Worm (Caenorhabditis elegans) whole organism, L1 larva: ENCODE data around the gene M153.5.
A peak's percentile ranks its signal among the peaks of the same experiment; 100 is the strongest.

Experiments used
- C04F5.9 ChIP-seq: sonication (generic microtip); optimal IDR thresholded peaks from 2 replicates; lab custom pipeline; 2016; ENCODE audit warnings: missing genetic modification characterization, missing compliant biosample characterization
- Y116A8C.19 ChIP-seq: sonication (generic microtip); optimal IDR thresholded peaks from 2 replicates; lab custom pipeline; 2016; ENCODE audit warnings: missing compliant biosample characterization, missing genetic modification characterization, borderline replicate concordance
- alr-1 ChIP-seq: fragments of 200-800 bp; sonication (Bioruptor generic); optimal IDR thresholded peaks from 2 replicates; lab custom pipeline; 2018; ENCODE audit warnings: borderline replicate concordance, mild to moderate bottlenecking, missing genetic modification characterization, missing compliant biosample characterization
- blmp-1 ChIP-seq: fragments of 150-350 bp; optimal IDR thresholded peaks from 2 replicates; lab custom pipeline; 2014; ENCODE audit warnings: missing biosample characterization, missing genetic modification characterization
- ceh-63 ChIP-seq: fragments of 200-800 bp; sonication (Bioruptor generic); optimal IDR thresholded peaks from 2 replicates; lab custom pipeline; 2018; ENCODE audit warnings: mild to moderate bottlenecking, missing genetic modification characterization, missing compliant biosample characterization
- ceh-8 ChIP-seq: fragments of 200-800 bp; sonication (Bioruptor generic); optimal IDR thresholded peaks from 2 replicates; lab custom pipeline; 2018; ENCODE audit warnings: mild to moderate bottlenecking, missing genetic modification characterization, moderate library complexity, missing compliant biosample characterization
- ceh-82 ChIP-seq, 3 experiments: fragments of 150-350 bp in 1 of 3; sonication (generic microtip) in 2 of 3; optimal IDR thresholded peaks; 2 replicates each; lab custom pipeline; 2014 to 2017; ENCODE audit warnings: missing biosample characterization in 3 of 3, missing genetic modification characterization in 3 of 3
- ceh-88 ChIP-seq: fragments of 200-800 bp; sonication (Bioruptor generic); IDR thresholded peaks from 2 replicates; pipeline ENCODE4 v1.3.6; 2022; ENCODE audit warnings: missing genetic modification characterization, missing compliant biosample characterization
- ces-1 ChIP-seq: fragments of 150-350 bp; optimal IDR thresholded peaks from 2 replicates; lab custom pipeline; 2014; ENCODE audit warnings: missing biosample characterization, missing genetic modification reagents, missing genetic modification characterization
- dpl-1 ChIP-seq, 3 experiments: fragments of 150-350 bp in 2 of 3; sonication (generic microtip) in 1 of 3; optimal IDR thresholded peaks; 2 replicates each; lab custom pipeline; 2014 to 2017; ENCODE audit warnings: missing biosample characterization in 3 of 3, missing genetic modification characterization in 3 of 3, missing genetic modification reagents in 3 of 3
- dsc-1 ChIP-seq: sonication (generic microtip); optimal IDR thresholded peaks from 2 replicates; lab custom pipeline; 2016; ENCODE audit warnings: mild to moderate bottlenecking, missing genetic modification characterization, missing compliant biosample characterization
- efl-1 ChIP-seq, 4 experiments: fragments of 150-350 bp; optimal IDR thresholded peaks in 3 of 4; peaks in 1 of 4; 1 replicate in 1 of 4; 2 replicates in 3 of 4; lab custom pipeline; 2014; ENCODE audit warnings: missing biosample characterization in 2 of 4, missing genetic modification characterization in 2 of 4, missing genetic modification reagents in 2 of 4
- egl-13 ChIP-seq: sonication (generic microtip); optimal IDR thresholded peaks from 2 replicates; lab custom pipeline; 2016; ENCODE audit warnings: missing genotype, missing genetic modification reagents, missing genetic modification characterization, missing compliant biosample characterization
- egl-27 ChIP-seq, 2 experiments: fragments of 150-350 bp in 1 of 2; sonication (generic microtip); optimal IDR thresholded peaks; 3 replicates each; lab custom pipeline; 2017 to 2018; ENCODE audit warnings: missing biosample characterization in 2 of 2, missing genetic modification characterization in 2 of 2, missing genetic modification reagents in 2 of 2
- fkh-10 ChIP-seq: sonication (generic microtip); optimal IDR thresholded peaks from 2 replicates; lab custom pipeline; 2017; ENCODE audit warnings: missing biosample characterization, missing genetic modification reagents, missing genetic modification characterization
- fkh-4 ChIP-seq: sonication (generic microtip); optimal IDR thresholded peaks from 2 replicates; lab custom pipeline; 2016; ENCODE audit warnings: missing compliant biosample characterization, missing genetic modification characterization, borderline replicate concordance
- fkh-8 ChIP-seq: sonication (generic microtip); optimal IDR thresholded peaks from 2 replicates; lab custom pipeline; 2016; ENCODE audit warnings: mild to moderate bottlenecking, missing genetic modification characterization, missing compliant biosample characterization
- fos-1 ChIP-seq: fragments of 150-350 bp; optimal IDR thresholded peaks from 2 replicates; lab custom pipeline; 2014; ENCODE audit warnings: missing biosample characterization, missing genetic modification characterization
- hlh-17 ChIP-seq: fragments of 200-800 bp; sonication (Bioruptor generic); optimal IDR thresholded peaks from 2 replicates; lab custom pipeline; 2018; ENCODE audit warnings: missing genetic modification characterization, mild to moderate bottlenecking, missing compliant biosample characterization, moderate library complexity, borderline replicate concordance
- hpl-2 ChIP-seq: fragments of 150-350 bp; optimal IDR thresholded peaks from 2 replicates; lab custom pipeline; 2014; ENCODE audit warnings: missing biosample characterization, missing genetic modification reagents, missing genetic modification characterization
- isw-1 ChIP-seq: fragments of 200-800 bp; sonication (Bioruptor generic); IDR thresholded peaks from 2 replicates; pipeline ENCODE4 v1.3.6; 2022; ENCODE audit warnings: missing genetic modification characterization, missing compliant biosample characterization
- jun-1 ChIP-seq: fragments of 150-350 bp; optimal IDR thresholded peaks from 2 replicates; lab custom pipeline; 2014; ENCODE audit warnings: missing biosample characterization, missing genetic modification reagents, missing genetic modification characterization
- lin-14 ChIP-seq: fragments of 200-800 bp; sonication (Bioruptor generic); optimal IDR thresholded peaks from 2 replicates; lab custom pipeline; 2018; ENCODE audit warnings: mild to moderate bottlenecking, missing genetic modification characterization, moderate library complexity, missing compliant biosample characterization
- lin-35 ChIP-seq, 2 experiments: fragments of 150-350 bp; optimal IDR thresholded peaks; 2 replicates each; lab custom pipeline; 2014; ENCODE audit warnings: missing biosample characterization in 2 of 2, missing genetic modification characterization in 2 of 2, missing genetic modification reagents in 2 of 2
- lin-39 ChIP-seq: fragments of 150-350 bp; optimal IDR thresholded peaks from 2 replicates; lab custom pipeline; 2014; ENCODE audit warnings: missing biosample characterization, missing genetic modification reagents, missing genetic modification characterization
- lir-3 ChIP-seq: sonication (generic microtip); optimal IDR thresholded peaks from 2 replicates; lab custom pipeline; 2016; ENCODE audit warnings: mild to moderate bottlenecking, missing genetic modification characterization, moderate library complexity, missing compliant biosample characterization; ENCODE audit not compliant: poor library complexity
- lsy-2 ChIP-seq, 2 experiments: fragments of 150-350 bp; optimal IDR thresholded peaks; 2 replicates each; lab custom pipeline; 2014; ENCODE audit warnings: missing biosample characterization in 2 of 2, missing genetic modification characterization in 2 of 2
- mab-9 ChIP-seq: fragments of 200-800 bp; sonication (Bioruptor generic); IDR thresholded peaks from 2 replicates; pipeline ENCODE4 v1.3.6; 2022; ENCODE audit warnings: missing genetic modification reagents, missing genetic modification characterization, missing compliant biosample characterization
- mef-2 ChIP-seq: fragments of 150-350 bp; optimal IDR thresholded peaks from 2 replicates; lab custom pipeline; 2014; ENCODE audit warnings: missing biosample characterization, missing genetic modification characterization
- mep-1 ChIP-seq: fragments of 150-350 bp; optimal IDR thresholded peaks from 2 replicates; lab custom pipeline; 2014; ENCODE audit warnings: missing biosample characterization, missing genetic modification characterization
- nhr-11 ChIP-seq: fragments of 150-350 bp; optimal IDR thresholded peaks from 2 replicates; lab custom pipeline; 2014; ENCODE audit warnings: missing biosample characterization, missing genetic modification characterization
- nhr-19 ChIP-seq: fragments of 200-800 bp; sonication (Bioruptor generic); conservative IDR thresholded peaks from 2 replicates; pipeline ENCODE4 v1.3.6; 2022; ENCODE audit warnings: missing genetic modification characterization, missing compliant biosample characterization
- nhr-20 ChIP-seq: sonication (generic microtip); optimal IDR thresholded peaks from 2 replicates; lab custom pipeline; 2016; ENCODE audit warnings: mild to moderate bottlenecking, missing genetic modification characterization, missing compliant biosample characterization
- nhr-47 ChIP-seq: sonication (generic microtip); optimal IDR thresholded peaks from 2 replicates; lab custom pipeline; 2016; ENCODE audit warnings: mild to moderate bottlenecking, missing genetic modification characterization, moderate library complexity, missing compliant biosample characterization
- nhr-71 ChIP-seq: sonication (generic microtip); optimal IDR thresholded peaks from 2 replicates; lab custom pipeline; 2016; ENCODE audit warnings: mild to moderate bottlenecking, missing genetic modification characterization, moderate library complexity, missing compliant biosample characterization
- nhr-77 ChIP-seq: fragments of 150-350 bp; optimal IDR thresholded peaks from 2 replicates; lab custom pipeline; 2014; ENCODE audit warnings: missing biosample characterization, missing genetic modification characterization
- rnt-1 ChIP-seq: sonication (generic microtip); optimal IDR thresholded peaks from 2 replicates; lab custom pipeline; 2016; ENCODE audit warnings: mild to moderate bottlenecking, missing genetic modification characterization, moderate library complexity, missing compliant biosample characterization
- skn-1 ChIP-seq: fragments of 150-350 bp; optimal IDR thresholded peaks from 2 replicates; lab custom pipeline; 2014; ENCODE audit warnings: missing biosample characterization, missing genetic modification characterization
- snpc-4 ChIP-seq: fragments of 150-350 bp; optimal IDR thresholded peaks from 2 replicates; lab custom pipeline; 2014; ENCODE audit warnings: missing biosample characterization, missing genetic modification characterization
- sup-37 ChIP-seq: fragments of 200-800 bp; sonication (Bioruptor generic); optimal IDR thresholded peaks from 2 replicates; lab custom pipeline; 2018; ENCODE audit warnings: mild to moderate bottlenecking, missing genetic modification characterization, missing compliant biosample characterization
- swsn-7 ChIP-seq: sonication (generic microtip); optimal IDR thresholded peaks from 2 replicates; lab custom pipeline; 2016; ENCODE audit warnings: missing genetic modification characterization, missing compliant biosample characterization
- tbx-2 ChIP-seq: sonication (generic microtip); optimal IDR thresholded peaks from 2 replicates; lab custom pipeline; 2016; ENCODE audit warnings: missing genetic modification characterization, missing compliant biosample characterization
- unc-30 ChIP-seq: sonication (generic microtip); optimal IDR thresholded peaks from 2 replicates; lab custom pipeline; 2017; ENCODE audit warnings: missing biosample characterization, missing genetic modification characterization
- unc-62 ChIP-seq: fragments of 150-350 bp; optimal IDR thresholded peaks from 2 replicates; lab custom pipeline; 2014; ENCODE audit warnings: missing biosample characterization, missing genetic modification reagents, missing genetic modification characterization
- unc-98 ChIP-seq: fragments of 200-800 bp; sonication (Bioruptor generic); IDR thresholded peaks from 2 replicates; pipeline ENCODE4 v1.3.6; 2022; ENCODE audit warnings: missing genetic modification characterization, missing compliant biosample characterization
- xbp-1 ChIP-seq: sonication (generic microtip); optimal IDR thresholded peaks from 2 replicates; lab custom pipeline; 2016; ENCODE audit warnings: missing genetic modification characterization, missing compliant biosample characterization
- zip-4 ChIP-seq: fragments of 200-800 bp; sonication (Bioruptor generic); optimal IDR thresholded peaks from 2 replicates; lab custom pipeline; 2018; ENCODE audit warnings: mild to moderate bottlenecking, missing genetic modification characterization, moderate library complexity, missing compliant biosample characterization
- ztf-4 ChIP-seq: fragments of 150-350 bp; optimal IDR thresholded peaks from 2 replicates; lab custom pipeline; 2014; ENCODE audit warnings: missing biosample characterization, missing genetic modification characterization

M153.5 gene

ce11 chrX:12182684-12183477, 39.1 kb downstream of the M153.5 start (continued):
- TF ChIP-seq hlh-17 (GFP tag; lab: Kevin White, UChicago) (no peak), hpl-2 (GFP tag; lab: Kevin White, UChicago) (no peak), egl-13 (no peak), unc-98 (GFP tag; lab: Robert Waterston, UW) (no peak), tbx-2 (tag; lab: Kevin White, UChicago) (no peak), lin-39 (no peak), ceh-8 (GFP tag; lab: Kevin White, UChicago) (no peak), ceh-63 (GFP tag; lab: Kevin White, UChicago) (no peak), efl-1 (optimal IDR thresholded peaks at IDR 0.05; lab: Kevin White, UChicago) (no peak), efl-1 (GFP tag; optimal IDR thresholded peaks at IDR 0.05 in 1 of 2; lab: Kevin White, UChicago) (peak in 1 of 2 experiments; percentile 50), ces-1 (GFP tag; lab: Kevin White, UChicago) (no peak), fkh-10 (GFP tag; lab: Kevin White, UChicago) (no peak), snpc-4 (tag; lab: Kevin White, UChicago) (no peak), egl-27 (tag; optimal IDR thresholded peaks at IDR 0.05; lab: Kevin White, UChicago) (no peak), ceh-82 (tag; optimal IDR thresholded peaks at IDR 0.05; lab: Kevin White, UChicago) (no peak), swsn-7 (no peak), fkh-8 (tag; lab: Kevin White, UChicago) (no peak), unc-30 (tag; lab: Kevin White, UChicago) (no peak), blmp-1 (peak; percentile 29), nhr-19 (GFP tag; lab: Robert Waterston, UW) (no peak), nhr-47 (no peak), C04F5.9 (no peak), nhr-77 (tag; lab: Kevin White, UChicago) (no peak), skn-1 (tag; lab: Kevin White, UChicago) (no peak), fkh-4 (peak; percentile 76)

ce11 chrX:12184393-12184792, 40.6 kb downstream of the M153.5 start:
- TF ChIP-seq blmp-1 (peak; percentile 70), nhr-11 (tag; lab: Kevin White, UChicago) (no peak), lir-3 (peak; percentile 3), jun-1 (no peak), ceh-88 (GFP tag; lab: Robert Waterston, UW) (no peak), sup-37 (no peak), swsn-7 (peak; percentile 23), hlh-17 (GFP tag; lab: Kevin White, UChicago) (no peak), zip-4 (no peak), lin-35 (GFP tag; optimal IDR thresholded peaks at IDR 0.05; lab: Kevin White, UChicago) (no peak), lsy-2 (tag; optimal IDR thresholded peaks at IDR 0.05; lab: Kevin White, UChicago) (peak in 1 of 2 experiments; percentile 33), tbx-2 (tag; lab: Kevin White, UChicago) (peak; percentile 28), alr-1 (tag; lab: Kevin White, UChicago) (no peak), mab-9 (no peak), fos-1 (no peak), ceh-8 (GFP tag; lab: Kevin White, UChicago) (no peak), fkh-10 (GFP tag; lab: Kevin White, UChicago) (no peak), xbp-1 (tag; lab: Kevin White, UChicago) (no peak), nhr-47 (peak; percentile 2), dpl-1 (GFP tag; optimal IDR thresholded peaks at IDR 0.05; lab: Kevin White, UChicago) (no peak), nhr-20 (tag; lab: Kevin White, UChicago) (no peak), mep-1 (tag; lab: Kevin White, UChicago) (peak; percentile 45), nhr-71 (tag; lab: Kevin White, UChicago) (peak; percentile 23), snpc-4 (tag; lab: Kevin White, UChicago) (no peak), egl-13 (no peak), unc-62 (GFP tag; lab: Kevin White, UChicago) (no peak), ztf-4 (tag; lab: Kevin White, UChicago) (no peak), ceh-63 (GFP tag; lab: Kevin White, UChicago) (no peak), lin-14 (GFP tag; lab: Kevin White, UChicago) (peak; percentile 74), isw-1 (no peak), Y116A8C.19 (tag; lab: Kevin White, UChicago) (no peak), mef-2 (tag; lab: Kevin White, UChicago) (no peak), rnt-1 (tag; lab: Kevin White, UChicago) (no peak), dsc-1 (tag; lab: Kevin White, UChicago) (peak; percentile 1)
